Worm (Caenorhabditis elegans): Measurements from ENCODE around the gene C50F7.3.

- TF ChIP-seq him-1 (tag; optimal IDR thresholded peaks at IDR 0.05), result no peak
- no peak for TF ChIP-seq W03F9.2 (tag; optimal IDR thresholded peaks at IDR 0.05)
- TF ChIP-seq dao-5 (tag; optimal IDR thresholded peaks at IDR 0.05), result no peak
Measured at ce11 chrIV:7754114-7754513, 22.0 kb downstream of the C50F7.3 start.
